Worm (Caenorhabditis elegans): ENCODE results near the gene F22E5.20.

F22E5.20 gene

ce11 chrII:2656606-2657005, 16.8 kb downstream of the F22E5.20 start, which contains the start of gene sri-47:
sri-47 (plus strand) TSS chrII:2656906.
- TF ChIP-seq lir-3 (tag; optimal IDR thresholded peaks at IDR 0.05; ENCODE audit: poor library complexity) = no peak
- no peak for TF ChIP-seq vab-15 (tag; optimal IDR thresholded peaks at IDR 0.05)
- TF ChIP-seq irx-1 (tag; optimal IDR thresholded peaks at IDR 0.05) = no peak
- no peak for TF ChIP-seq zag-1 (tag; optimal IDR thresholded peaks at IDR 0.05)
- no peak for TF ChIP-seq jun-1 (tag; optimal IDR thresholded peaks at IDR 0.05)
- no peak for TF ChIP-seq nhr-90 (tag; optimal IDR thresholded peaks at IDR 0.05; ENCODE audit: poor library complexity)
- no peak for TF ChIP-seq unc-86 (tag; optimal IDR thresholded peaks at IDR 0.05)
- no peak for TF ChIP-seq egl-13 (tag; optimal IDR thresholded peaks at IDR 0.05)
- TF ChIP-seq zip-4 (GFP tag; optimal IDR thresholded peaks at IDR 0.05) = no peak
- TF ChIP-seq unc-62 (GFP tag; optimal IDR thresholded peaks at IDR 0.05) = no peak
- no peak for TF ChIP-seq C04F5.9 (tag; optimal IDR thresholded peaks at IDR 0.05)
- TF ChIP-seq dsc-1 (tag; optimal IDR thresholded peaks at IDR 0.05) = no peak
- TF ChIP-seq lin-35 (GFP tag; optimal IDR thresholded peaks at IDR 0.05) = no peak
- TF ChIP-seq ceh-63 (GFP tag; optimal IDR thresholded peaks at IDR 0.05) = no peak
- TF ChIP-seq ceh-8 (GFP tag; optimal IDR thresholded peaks at IDR 0.05) = no peak
- no peak for TF ChIP-seq F16B12.6 (tag; optimal IDR thresholded peaks at IDR 0.05)
- TF ChIP-seq ztf-11 (tag; optimal IDR thresholded peaks at IDR 0.05) = no peak

ce11 chrII:2649539-2649938, 23.9 kb downstream of the F22E5.20 start, which contains the start of the genes F22E5.13 and F22E5.6:
F22E5.13 (minus strand) TSS chrII:2649639.
F22E5.6 (plus strand) TSS chrII:2649835.
- TF ChIP-seq skn-1 (tag; optimal IDR thresholded peaks at IDR 0.05) (no peak), fkh-8 (tag; optimal IDR thresholded peaks at IDR 0.05) (no peak), ceh-63 (GFP tag; optimal IDR thresholded peaks at IDR 0.05) (no peak), elt-2 (tag; optimal IDR thresholded peaks at IDR 0.05) (no peak), mep-1 (tag; optimal IDR thresholded peaks at IDR 0.05) (no peak), jun-1 (tag; optimal IDR thresholded peaks at IDR 0.05) (no peak), ces-1 (GFP tag; optimal IDR thresholded peaks at IDR 0.05) (no peak), irx-1 (tag; optimal IDR thresholded peaks at IDR 0.05) (no peak), nhr-47 (tag; optimal IDR thresholded peaks at IDR 0.05) (no peak), F16B12.6 (tag; optimal IDR thresholded peaks at IDR 0.05) (no peak), unc-30 (tag; optimal IDR thresholded peaks at IDR 0.05) (no peak), ets-5 (GFP tag; IDR thresholded peaks at IDR 0.05) (no peak), unc-62 (GFP tag; optimal IDR thresholded peaks at IDR 0.05) (no peak), isw-1 (GFP tag; IDR thresholded peaks at IDR 0.05) (no peak), blmp-1 (tag; optimal IDR thresholded peaks at IDR 0.05) (no peak), rnt-1 (tag; optimal IDR thresholded peaks at IDR 0.05) (no peak), ceh-88 (GFP tag; IDR thresholded peaks at IDR 0.05) (no peak), lin-13 (GFP tag; optimal IDR thresholded peaks at IDR 0.05) (no peak), ceh-8 (GFP tag; optimal IDR thresholded peaks at IDR 0.05) (no peak), unc-86 (tag; optimal IDR thresholded peaks at IDR 0.05) (no peak)

- peak; percentile 50 to 61 for TF ChIP-seq efl-1 (optimal IDR thresholded peaks at IDR 0.05)
- TF ChIP-seq efl-1 (GFP tag; optimal IDR thresholded peaks at IDR 0.05 in 1 of 2) = peak; percentile 34 to 67
- peak; percentile 33 for TF ChIP-seq nhr-47 (tag; optimal IDR thresholded peaks at IDR 0.05)
- no peak for TF ChIP-seq pax-3 (tag; optimal IDR thresholded peaks at IDR 0.05)
- peak; percentile 49 for TF ChIP-seq nhr-20 (tag; optimal IDR thresholded peaks at IDR 0.05)
- TF ChIP-seq nhr-85 (tag) = peak; percentile 47
- no peak for TF ChIP-seq elt-3 (tag; optimal IDR thresholded peaks at IDR 0.05)
- TF ChIP-seq snpc-4 (tag; optimal IDR thresholded peaks at IDR 0.05) = no peak
- TF ChIP-seq nhr-19 (GFP tag; conservative IDR thresholded peaks at IDR 0.05) = 0 out of 2 replicates have a peak, but pooled peaks have one; percentile 9
- peak; percentile 27 for TF ChIP-seq skn-1 (tag; optimal IDR thresholded peaks at IDR 0.05)
- TF ChIP-seq nhr-84 (tag; optimal IDR thresholded peaks at IDR 0.05) = no peak
- peak; percentile 21 for TF ChIP-seq xbp-1 (tag; optimal IDR thresholded peaks at IDR 0.05)
- TF ChIP-seq nhr-71 (tag; optimal IDR thresholded peaks at IDR 0.05) = peak; percentile 61
- TF ChIP-seq lin-13 (GFP tag; optimal IDR thresholded peaks at IDR 0.05) = peak; percentile 38
- no peak for TF ChIP-seq irx-1 (tag; optimal IDR thresholded peaks at IDR 0.05)
- peak; percentile 68 for TF ChIP-seq snu-23 (GFP tag; optimal IDR thresholded peaks at IDR 0.05)
- TF ChIP-seq lsy-2 (tag; optimal IDR thresholded peaks at IDR 0.05) = peak; percentile 26 to 51
- TF ChIP-seq lin-14 (GFP tag; optimal IDR thresholded peaks at IDR 0.05) = peak; percentile 76
- no peak for TF ChIP-seq mef-2 (tag; optimal IDR thresholded peaks at IDR 0.05)
- no peak for TF ChIP-seq ztf-11 (tag; optimal IDR thresholded peaks at IDR 0.05)
- peak; percentile 47 for TF ChIP-seq swsn-7 (tag; optimal IDR thresholded peaks at IDR 0.05)
- no peak for TF ChIP-seq tlp-1 (tag; optimal IDR thresholded peaks at IDR 0.05)
- peak; percentile 52 for TF ChIP-seq fkh-8 (tag; optimal IDR thresholded peaks at IDR 0.05)
- peak; percentile 44 for TF ChIP-seq mep-1 (tag; optimal IDR thresholded peaks at IDR 0.05)
- peak; percentile 48 for TF ChIP-seq rnt-1 (tag; optimal IDR thresholded peaks at IDR 0.05)
- TF ChIP-seq elt-2 (tag; optimal IDR thresholded peaks at IDR 0.05) = no peak
- peak; percentile 9 to 54 (median 35) for TF ChIP-seq dpl-1 (GFP tag; optimal IDR thresholded peaks at IDR 0.05)
Measured at ce11 chrII:2649015-2649414, 24.4 kb downstream of the F22E5.20 start.

All from whole organism, L1 larva.